Fruit fly (Drosophila melanogaster): ENCODE results near the gene CG44195.

dm6 chr3L:7640297-7640696 is 55.2 kb downstream of the CG44195 start, which contains the start of gene Urm1:
- no peak for TF ChIP-seq psq (optimal IDR thresholded peaks at IDR 0.05)
- TF ChIP-seq ttk (optimal IDR thresholded peaks at IDR 0.05): no peak
- no peak for TF ChIP-seq h (optimal IDR thresholded peaks at IDR 0.05)
- no peak for TF ChIP-seq Sin3A (optimal IDR thresholded peaks at IDR 0.05)

Data from Kc167 (cell line).